Worm (Caenorhabditis elegans) whole organism, late embryonic: ENCODE data around the gene C01G6.9.
A peak's percentile ranks its signal among the peaks of the same experiment; 100 is the strongest.

Source experiments
- F13H6.1 ChIP-seq: sonication (generic microtip); optimal IDR thresholded peaks from 2 replicates; lab custom pipeline; 2016; ENCODE audit warnings: missing genetic modification characterization, missing compliant biosample characterization
- K09A11.1 ChIP-seq: sonication (generic microtip); optimal IDR thresholded peaks from 2 replicates; lab custom pipeline; 2017; ENCODE audit warnings: antibody characterized with exemption, mild to moderate bottlenecking, missing genetic modification characterization, missing compliant biosample characterization; ENCODE audit not compliant: insufficient read depth
- T23F11.4 ChIP-seq: fragments of 200-800 bp; sonication (Bioruptor generic); optimal IDR thresholded peaks from 2 replicates; lab custom pipeline; 2018; ENCODE audit warnings: mild to moderate bottlenecking, missing genetic modification characterization, missing compliant biosample characterization
- Y22D7AL.16 ChIP-seq: sonication (generic microtip); optimal IDR thresholded peaks from 2 replicates; lab custom pipeline; 2016; ENCODE audit warnings: missing genetic modification characterization, missing compliant biosample characterization
- ama-1 ChIP-seq: fragments of 150-350 bp; optimal IDR thresholded peaks from 2 replicates; lab custom pipeline; 2014
- ceh-14 ChIP-seq: sonication (generic microtip); optimal IDR thresholded peaks from 2 replicates; lab custom pipeline; 2016; ENCODE audit warnings: missing genotype, missing genetic modification characterization, missing compliant biosample characterization
- ceh-18 ChIP-seq: sonication (generic microtip); optimal IDR thresholded peaks from 2 replicates; lab custom pipeline; 2016; ENCODE audit warnings: missing genetic modification characterization, missing compliant biosample characterization
- ceh-19 ChIP-seq: fragments of 200-800 bp; sonication (Bioruptor generic); optimal IDR thresholded peaks from 2 replicates; lab custom pipeline; 2018; ENCODE audit warnings: mild to moderate bottlenecking, missing genetic modification characterization, missing compliant biosample characterization
- ceh-22 ChIP-seq: sonication (generic microtip); optimal IDR thresholded peaks from 2 replicates; lab custom pipeline; 2017; ENCODE audit warnings: missing biosample characterization, missing genetic modification characterization
- ceh-30 ChIP-seq: fragments of 150-350 bp; optimal IDR thresholded peaks from 2 replicates; lab custom pipeline; 2014; ENCODE audit warnings: missing biosample characterization, missing genetic modification characterization
- ceh-31 ChIP-seq: sonication (generic microtip); optimal IDR thresholded peaks from 2 replicates; lab custom pipeline; 2016; ENCODE audit warnings: missing genetic modification characterization, missing compliant biosample characterization
- ceh-34 ChIP-seq: sonication (generic microtip); optimal IDR thresholded peaks from 2 replicates; lab custom pipeline; 2016; ENCODE audit warnings: mild to moderate bottlenecking, missing genetic modification characterization, missing compliant biosample characterization
- ceh-45 ChIP-seq: fragments of 200-800 bp; sonication (Bioruptor generic); IDR thresholded peaks from 2 replicates; pipeline ENCODE4 v1.3.6; 2022; ENCODE audit warnings: missing genetic modification reagents, missing genetic modification characterization, missing compliant biosample characterization
- ceh-48 ChIP-seq: sonication (generic microtip); optimal IDR thresholded peaks from 2 replicates; lab custom pipeline; 2016; ENCODE audit warnings: missing genetic modification characterization, inconsistent platforms, missing compliant biosample characterization
- ceh-6 ChIP-seq: fragments of 200-800 bp; sonication (Bioruptor generic); optimal IDR thresholded peaks from 2 replicates; lab custom pipeline; 2018; ENCODE audit warnings: mild to moderate bottlenecking, missing genetic modification characterization, missing compliant biosample characterization
- dve-1 ChIP-seq: sonication (generic microtip); optimal IDR thresholded peaks from 2 replicates; lab custom pipeline; 2017; ENCODE audit warnings: antibody characterized with exemption, mild to moderate bottlenecking, missing genetic modification characterization, missing compliant biosample characterization
- elt-2 ChIP-seq: sonication (generic microtip); optimal IDR thresholded peaks from 2 replicates; lab custom pipeline; 2016; ENCODE audit warnings: missing genetic modification reagents, missing genetic modification characterization, missing compliant biosample characterization
- fax-1 ChIP-seq: sonication (generic microtip); optimal IDR thresholded peaks from 2 replicates; lab custom pipeline; 2016; ENCODE audit warnings: missing genotype, missing genetic modification characterization, missing compliant biosample characterization
- fkh-10 ChIP-seq: fragments of 150-350 bp; optimal IDR thresholded peaks from 2 replicates; lab custom pipeline; 2014; ENCODE audit warnings: missing biosample characterization, missing genetic modification reagents, missing genetic modification characterization
- fkh-6 ChIP-seq: sonication (generic microtip); optimal IDR thresholded peaks from 2 replicates; lab custom pipeline; 2016; ENCODE audit warnings: missing genetic modification characterization, missing compliant biosample characterization
- hlh-30 ChIP-seq: sonication (generic microtip); optimal IDR thresholded peaks from 2 replicates; lab custom pipeline; 2017; ENCODE audit warnings: antibody characterized with exemption, missing genetic modification characterization, missing compliant biosample characterization; ENCODE audit not compliant: insufficient read depth
- hlh-8 ChIP-seq: sonication (generic microtip); optimal IDR thresholded peaks from 2 replicates; lab custom pipeline; 2016; ENCODE audit warnings: missing genotype, missing genetic modification characterization, missing compliant biosample characterization
- lim-6 ChIP-seq: sonication (generic microtip); optimal IDR thresholded peaks from 2 replicates; lab custom pipeline; 2016; ENCODE audit warnings: missing genetic modification characterization, missing compliant biosample characterization
- lin-11 ChIP-seq: fragments of 200-800 bp; sonication (Bioruptor generic); optimal IDR thresholded peaks from 2 replicates; lab custom pipeline; 2018; ENCODE audit warnings: mild to moderate bottlenecking, missing genetic modification characterization, missing compliant biosample characterization
- madf-2 ChIP-seq: sonication (generic microtip); optimal IDR thresholded peaks from 2 replicates; lab custom pipeline; 2017; ENCODE audit warnings: missing genetic modification characterization, missing compliant biosample characterization
- nfya-1 ChIP-seq: sonication (generic microtip); optimal IDR thresholded peaks from 2 replicates; lab custom pipeline; 2017; ENCODE audit warnings: missing genetic modification characterization, mild to moderate bottlenecking, missing compliant biosample characterization, antibody characterized with exemption, moderate library complexity
- nhr-11 ChIP-seq: fragments of 150-350 bp; optimal IDR thresholded peaks from 2 replicates; lab custom pipeline; 2014; ENCODE audit warnings: missing biosample characterization, missing genetic modification characterization
- nhr-232 ChIP-seq: sonication (generic microtip); optimal IDR thresholded peaks from 2 replicates; lab custom pipeline; 2016; ENCODE audit warnings: missing genetic modification characterization, missing compliant biosample characterization
- npax-4 ChIP-seq: sonication (generic microtip); optimal IDR thresholded peaks from 2 replicates; lab custom pipeline; 2016; ENCODE audit warnings: missing genetic modification characterization, missing compliant biosample characterization
- odd-2 ChIP-seq: sonication (generic microtip); optimal IDR thresholded peaks from 2 replicates; lab custom pipeline; 2017; ENCODE audit warnings: antibody characterized with exemption, mild to moderate bottlenecking, missing genetic modification characterization, missing compliant biosample characterization
- pat-9 ChIP-seq: fragments of 200-800 bp; sonication (Bioruptor generic); optimal IDR thresholded peaks from 2 replicates; lab custom pipeline; 2018; ENCODE audit warnings: mild to moderate bottlenecking, missing genetic modification characterization, moderate library complexity, missing compliant biosample characterization
- pax-1 ChIP-seq: fragments of 150-350 bp; optimal IDR thresholded peaks from 2 replicates; lab custom pipeline; 2014; ENCODE audit warnings: missing biosample characterization, missing genetic modification characterization
- pha-2 ChIP-seq: sonication (generic microtip); optimal IDR thresholded peaks from 2 replicates; lab custom pipeline; 2017; ENCODE audit warnings: mild to moderate bottlenecking, missing genetic modification characterization, missing compliant biosample characterization
- pros-1 ChIP-seq: fragments of 150-350 bp; optimal IDR thresholded peaks from 2 replicates; lab custom pipeline; 2014; ENCODE audit warnings: missing biosample characterization, missing genetic modification reagents, missing genetic modification characterization
- rnt-1 ChIP-seq: sonication (generic microtip); optimal IDR thresholded peaks from 2 replicates; lab custom pipeline; 2016; ENCODE audit warnings: missing genetic modification characterization, missing compliant biosample characterization
- sdc-2 ChIP-seq: sonication (generic microtip); optimal IDR thresholded peaks from 2 replicates; lab custom pipeline; 2016; ENCODE audit warnings: missing genotype, missing genetic modification characterization, missing compliant biosample characterization
- sox-2 ChIP-seq: fragments of 200-800 bp; sonication (Bioruptor generic); IDR thresholded peaks from 2 replicates; pipeline ENCODE4 v1.3.6; 2022; ENCODE audit warnings: missing genetic modification reagents, missing genetic modification characterization, missing compliant biosample characterization
- sox-4 ChIP-seq: sonication (generic microtip); optimal IDR thresholded peaks from 2 replicates; lab custom pipeline; 2017; ENCODE audit warnings: mild to moderate bottlenecking, missing genetic modification characterization, inconsistent platforms, missing compliant biosample characterization
- syd-9 ChIP-seq: sonication (generic microtip); optimal IDR thresholded peaks from 2 replicates; lab custom pipeline; 2016; ENCODE audit warnings: mild to moderate bottlenecking, missing genetic modification characterization, moderate library complexity, missing compliant biosample characterization
- tbx-2 ChIP-seq: sonication (generic microtip); optimal IDR thresholded peaks from 2 replicates; lab custom pipeline; 2016; ENCODE audit warnings: missing genetic modification characterization, missing compliant biosample characterization
- ttx-3 ChIP-seq: sonication (generic microtip); optimal IDR thresholded peaks from 2 replicates; lab custom pipeline; 2016; ENCODE audit warnings: missing genetic modification reagents, missing genetic modification characterization, missing compliant biosample characterization
- unc-42 ChIP-seq: sonication (generic microtip); optimal IDR thresholded peaks from 2 replicates; lab custom pipeline; 2016; ENCODE audit warnings: missing genotype, missing genetic modification characterization, missing compliant biosample characterization
- unc-55 ChIP-seq: sonication (generic microtip); optimal IDR thresholded peaks from 2 replicates; lab custom pipeline; 2017; ENCODE audit warnings: missing biosample characterization, missing genetic modification reagents, missing genetic modification characterization
- unc-86 ChIP-seq: sonication (generic microtip); optimal IDR thresholded peaks from 2 replicates; lab custom pipeline; 2016; ENCODE audit warnings: missing genetic modification characterization, missing compliant biosample characterization

C01G6.9 gene

DNA sequence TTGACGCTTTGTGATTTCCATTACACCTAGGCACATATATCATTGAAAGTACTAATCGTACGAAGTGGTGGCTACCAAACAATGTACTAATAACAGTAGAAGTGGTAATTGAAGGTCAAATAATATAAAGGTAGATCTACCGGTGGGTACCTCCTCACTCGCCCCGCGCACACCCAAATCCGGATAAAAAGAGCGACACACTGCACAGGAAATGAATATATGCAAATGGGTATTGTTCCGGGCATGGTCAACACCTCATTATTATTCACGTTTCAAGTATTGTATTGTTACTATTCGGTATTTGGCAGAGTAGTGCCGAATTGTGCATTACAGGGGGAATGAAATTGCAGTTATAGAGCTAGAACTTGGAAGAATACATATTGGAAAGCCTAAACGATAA is 29.4 kb downstream of the C01G6.9 start:
- TF ChIP-seq unc-42 (tag; lab: Kevin White, UChicago), result no peak
- TF ChIP-seq unc-86 (tag; lab: Kevin White, UChicago), result no peak
- no peak for TF ChIP-seq madf-2
- peak; percentile 64 for TF ChIP-seq sox-2

DNA sequence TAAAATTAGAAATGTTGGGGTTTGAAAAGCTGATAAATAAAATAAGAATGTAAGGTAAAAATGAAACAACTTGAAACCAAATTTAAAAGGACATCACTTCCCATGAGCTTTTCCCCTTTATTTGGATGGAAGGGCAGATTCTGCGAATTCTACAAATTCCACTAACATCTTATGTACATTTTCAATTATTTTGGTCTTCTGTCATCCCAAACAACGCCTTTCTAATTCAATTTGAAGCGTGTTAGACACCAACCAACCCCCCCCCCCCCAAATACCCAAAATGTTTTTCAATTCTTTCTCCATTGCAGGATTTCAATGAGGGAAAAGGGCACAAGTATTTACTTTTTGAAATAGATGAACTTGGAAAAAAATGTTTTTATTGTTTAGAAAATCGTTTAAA is 29.9 kb downstream of the C01G6.9 start:
- TF ChIP-seq odd-2 (tag; lab: Kevin White, UChicago) (no peak), pax-1 (no peak), T23F11.4 (GFP tag; lab: Kevin White, UChicago) (no peak), sox-4 (tag; lab: Kevin White, UChicago) (no peak), Y22D7AL.16 (no peak), unc-42 (tag; lab: Kevin White, UChicago) (peak; percentile 58), ceh-48 (tag; lab: Kevin White, UChicago) (no peak)

DNA sequence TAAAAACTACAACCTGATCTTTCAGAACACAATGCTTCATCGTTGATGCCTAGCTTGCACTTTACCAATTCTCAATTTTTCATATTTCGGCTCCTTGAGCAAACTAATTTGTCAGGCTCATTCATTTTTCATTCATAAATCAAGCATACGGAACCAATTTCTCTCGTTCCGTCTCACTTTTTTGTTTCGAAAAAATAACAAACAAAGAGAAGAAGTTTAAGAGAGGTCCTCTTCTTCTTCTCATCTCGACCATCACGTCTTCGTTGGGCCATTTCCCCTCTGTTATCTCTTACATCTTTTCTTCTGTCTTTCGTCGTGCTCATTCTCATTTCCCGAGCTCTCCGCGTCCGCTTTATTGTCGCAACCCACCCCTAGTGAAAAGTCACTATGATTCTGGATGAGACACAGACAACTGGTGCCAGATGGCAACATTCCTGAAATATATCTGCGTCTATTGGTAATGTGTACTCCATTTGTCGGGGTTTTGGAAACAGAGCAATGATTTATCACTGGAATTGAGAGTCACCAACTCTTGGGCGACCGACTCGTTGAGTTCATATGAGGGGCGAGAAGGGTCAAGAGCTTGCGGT is 30.8 kb downstream of the C01G6.9 start:
- TF ChIP-seq ceh-34 (tag; lab: Kevin White, UChicago) (no peak), ceh-14 (tag; lab: Kevin White, UChicago) (peak; percentile 14), ceh-31 (tag; lab: Kevin White, UChicago) (peak; percentile 33), pha-2 (tag; lab: Kevin White, UChicago) (no peak), ceh-18 (tag; lab: Kevin White, UChicago) (peak; percentile 32), unc-55 (GFP tag; lab: Kevin White, UChicago) (peak; percentile 93), nfya-1 (peak; percentile 20), dve-1 (tag; lab: Kevin White, UChicago) (no peak), hlh-8 (tag; lab: Kevin White, UChicago) (peak; percentile 87), rnt-1 (tag; lab: Kevin White, UChicago) (peak; percentile 61)

DNA sequence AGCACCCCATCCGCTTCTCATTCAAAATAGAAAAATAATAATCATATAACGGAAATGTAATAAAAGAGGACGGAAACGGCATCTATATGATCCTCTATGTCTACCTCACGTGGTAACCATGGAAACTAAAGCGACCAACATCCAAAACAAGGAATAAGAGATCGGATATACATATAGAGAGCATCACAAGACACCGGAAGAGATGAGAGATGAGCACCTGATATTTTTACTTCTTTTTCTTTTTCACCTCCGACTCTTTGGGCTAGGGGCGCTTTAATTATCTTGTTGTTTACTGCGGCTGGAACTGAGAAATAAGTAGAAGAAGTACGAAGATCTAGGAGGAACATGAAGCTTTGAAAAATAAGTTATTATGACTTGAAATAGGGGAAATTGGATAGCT is 31.8 kb downstream of the C01G6.9 start:
- TF ChIP-seq ceh-45 (GFP tag; lab: Robert Waterston, UW), result no peak
- TF ChIP-seq ceh-6, result no peak
- no peak for TF ChIP-seq ceh-30 (tag; lab: Kevin White, UChicago)
- TF ChIP-seq sdc-2, result no peak
- TF ChIP-seq hlh-30 (tag; lab: Kevin White, UChicago), result peak; percentile 34
- TF ChIP-seq fax-1 (tag; lab: Kevin White, UChicago), result no peak
- no peak for TF ChIP-seq ttx-3
- TF ChIP-seq nhr-11 (tag; lab: Kevin White, UChicago), result no peak

DNA sequence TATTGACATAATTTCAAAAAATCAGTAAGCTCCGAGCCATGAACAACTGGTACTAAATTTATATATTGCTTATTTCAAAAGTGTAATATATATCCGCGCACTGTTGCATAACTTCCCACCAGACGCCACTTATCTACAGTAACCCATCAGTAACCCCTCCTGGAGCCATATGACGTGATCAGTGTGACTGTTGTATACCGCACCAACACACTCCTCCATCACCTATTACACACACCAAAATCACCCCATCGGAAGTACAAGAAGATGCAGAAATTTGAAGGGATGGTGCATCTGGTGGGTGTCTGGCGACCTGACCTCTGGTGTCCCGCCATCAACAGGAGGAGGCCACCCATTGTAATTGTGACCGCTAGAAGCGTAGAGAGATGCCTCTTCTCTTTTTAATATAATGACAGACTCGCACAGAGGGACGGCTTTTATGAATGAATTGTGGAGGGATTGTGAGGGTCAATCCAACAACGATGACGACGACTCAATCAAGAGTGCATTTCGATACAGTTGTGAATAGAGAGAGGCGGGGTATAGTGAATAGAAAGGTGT is 32.7 kb downstream of the C01G6.9 start:
- TF ChIP-seq lin-11 (tag; lab: Kevin White, UChicago), result no peak
- no peak for TF ChIP-seq elt-2 (tag; lab: Kevin White, UChicago)
- TF ChIP-seq F13H6.1, result no peak
- TF ChIP-seq fkh-6 (tag; lab: Kevin White, UChicago), result no peak
- TF ChIP-seq K09A11.1, result no peak
- peak; percentile 46 for TF ChIP-seq unc-55 (GFP tag; lab: Kevin White, UChicago)
- no peak for TF ChIP-seq npax-4 (tag; lab: Kevin White, UChicago)
- no peak for TF ChIP-seq fax-1 (tag; lab: Kevin White, UChicago)
- peak; percentile 40 for TF ChIP-seq ceh-31 (tag; lab: Kevin White, UChicago)
- no peak for TF ChIP-seq odd-2 (tag; lab: Kevin White, UChicago)
- no peak for TF ChIP-seq ceh-14 (tag; lab: Kevin White, UChicago)
- TF ChIP-seq pros-1 (tag; lab: Kevin White, UChicago), result no peak
- no peak for TF ChIP-seq madf-2
- no peak for TF ChIP-seq ceh-34 (tag; lab: Kevin White, UChicago)
- no peak for TF ChIP-seq Y22D7AL.16
- no peak for TF ChIP-seq ceh-22
- no peak for TF ChIP-seq ttx-3
- peak; percentile 18 for TF ChIP-seq tbx-2 (tag; lab: Kevin White, UChicago)
- no peak for TF ChIP-seq syd-9 (tag; lab: Kevin White, UChicago)
- no peak for TF ChIP-seq nhr-232
- no peak for TF ChIP-seq lim-6 (tag; lab: Kevin White, UChicago)
- TF ChIP-seq pat-9 (tag; lab: Kevin White, UChicago), result no peak
- no peak for TF ChIP-seq pax-1
- no peak for TF ChIP-seq ceh-19 (GFP tag; lab: Kevin White, UChicago)
- TF ChIP-seq ama-1 (lab: Kevin White, UChicago), result no peak
- no peak for TF ChIP-seq pha-2 (tag; lab: Kevin White, UChicago)
- no peak for TF ChIP-seq fkh-10 (GFP tag; lab: Kevin White, UChicago)
